Worm (Caenorhabditis elegans): ENCODE data around the gene asp-2.

The asp-2 gene

ce11 chrV:9217158-9217557 lies 14.3 kb downstream of the asp-2 start, which contains the start of gene pacs-1:
Gene pacs-1, minus strand, starts transcription at chrV:9217258.
- no peak for TF ChIP-seq npax-4 (tag; optimal IDR thresholded peaks at IDR 0.05)
- TF ChIP-seq pros-1 (tag; optimal IDR thresholded peaks at IDR 0.05): no peak
- no peak for TF ChIP-seq sdc-2 (tag; optimal IDR thresholded peaks at IDR 0.05)
- no peak for TF ChIP-seq ceh-24 (tag; optimal IDR thresholded peaks at IDR 0.05)
- TF ChIP-seq nhr-232 (tag; optimal IDR thresholded peaks at IDR 0.05): no peak
- TF ChIP-seq syd-9 (tag; optimal IDR thresholded peaks at IDR 0.05): no peak
- TF ChIP-seq madf-2 (tag; optimal IDR thresholded peaks at IDR 0.05): no peak
- TF ChIP-seq pha-4 (tag; optimal IDR thresholded peaks at IDR 0.05): no peak
- no peak for TF ChIP-seq pat-9 (tag; optimal IDR thresholded peaks at IDR 0.05)
- TF ChIP-seq hlh-8 (tag; optimal IDR thresholded peaks at IDR 0.05): no peak
- TF ChIP-seq fax-1 (tag; optimal IDR thresholded peaks at IDR 0.05): no peak
- TF ChIP-seq unc-42 (tag; optimal IDR thresholded peaks at IDR 0.05): no peak
- no peak for TF ChIP-seq K09A11.1 (tag; optimal IDR thresholded peaks at IDR 0.05; ENCODE audit: insufficient read depth)

DNA sequence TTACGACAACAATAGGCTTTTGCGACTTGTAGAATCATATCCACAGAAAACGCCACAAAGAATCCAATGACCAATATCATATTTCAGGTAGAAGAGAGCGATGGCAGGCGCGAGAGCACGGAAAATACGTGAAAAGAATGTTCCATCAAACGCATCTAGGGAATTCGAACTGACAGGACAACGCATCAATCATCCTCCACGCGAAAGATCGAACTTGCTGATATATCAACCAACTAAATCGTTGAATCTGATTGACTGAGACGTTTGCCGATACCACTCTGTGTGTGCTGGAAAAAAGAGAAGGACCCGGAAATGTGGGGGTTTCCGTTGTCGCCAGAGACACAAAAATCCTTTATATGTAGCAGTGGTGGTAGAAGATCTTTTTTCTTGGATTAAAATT lies 15.3 kb downstream of the asp-2 start:
- TF ChIP-seq npax-4 (tag; optimal IDR thresholded peaks at IDR 0.05) (no peak), ets-4 (tag; optimal IDR thresholded peaks at IDR 0.05) (no peak), unc-55 (GFP tag; optimal IDR thresholded peaks at IDR 0.05) (peak; percentile 39)

DNA sequence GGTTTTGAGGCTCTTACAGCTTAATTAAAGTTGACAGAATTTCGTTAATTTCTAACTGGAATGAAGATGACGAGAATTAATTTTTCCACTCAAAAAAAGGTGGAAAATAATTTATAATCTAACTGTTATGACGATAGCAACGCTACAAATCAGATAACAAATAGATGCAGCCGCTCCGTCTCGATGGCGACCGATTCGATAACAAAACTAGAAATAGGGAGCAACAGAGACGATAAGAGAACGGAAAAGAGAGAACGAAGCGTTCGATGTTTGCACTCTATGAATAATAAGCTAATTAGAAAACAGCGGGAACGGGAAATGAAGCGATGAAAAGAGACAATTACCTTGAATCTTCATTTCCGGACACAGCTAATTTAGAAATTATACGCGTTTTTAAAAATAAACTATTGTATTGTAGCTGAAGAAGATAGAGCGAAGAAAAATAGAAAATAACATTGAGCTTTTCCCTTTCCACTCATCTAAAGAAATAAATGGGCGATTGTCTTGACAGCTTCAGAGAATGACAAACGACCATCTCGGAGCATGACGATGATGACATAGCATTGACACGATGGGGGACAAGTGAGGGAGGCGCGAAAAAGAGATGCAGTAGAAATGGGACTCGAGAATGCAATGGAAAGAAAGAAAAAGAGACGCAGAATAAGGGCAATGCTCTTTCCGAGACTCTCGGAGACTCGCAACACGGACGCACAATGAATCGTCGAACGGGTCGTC lies 15.9 kb downstream of the asp-2 start:
- TF ChIP-seq elt-2 (tag; optimal IDR thresholded peaks at IDR 0.05): peak; percentile 57
- TF ChIP-seq odd-2 (tag; optimal IDR thresholded peaks at IDR 0.05): no peak
- no peak for TF ChIP-seq lin-11 (tag; optimal IDR thresholded peaks at IDR 0.05)
- no peak for TF ChIP-seq pqm-1 (tag; optimal IDR thresholded peaks at IDR 0.05)
- TF ChIP-seq hlh-6 (tag; optimal IDR thresholded peaks at IDR 0.05): no peak
- TF ChIP-seq sox-4 (tag; optimal IDR thresholded peaks at IDR 0.05): no peak
- TF ChIP-seq hlh-8 (tag; optimal IDR thresholded peaks at IDR 0.05): no peak
- no peak for TF ChIP-seq elt-4 (tag; optimal IDR thresholded peaks at IDR 0.05)
- no peak for TF ChIP-seq hlh-15 (tag; optimal IDR thresholded peaks at IDR 0.05)
- no peak for TF ChIP-seq ztf-16 (tag; optimal IDR thresholded peaks at IDR 0.05)
- no peak for TF ChIP-seq K09A11.1 (tag; optimal IDR thresholded peaks at IDR 0.05; ENCODE audit: insufficient read depth)
- peak; percentile 31 for TF ChIP-seq nfya-1 (tag; optimal IDR thresholded peaks at IDR 0.05)
- TF ChIP-seq fkh-6 (tag; optimal IDR thresholded peaks at IDR 0.05): no peak
- TF ChIP-seq C38D4.7 (GFP tag; optimal IDR thresholded peaks at IDR 0.05): no peak
- peak; percentile 46 for TF ChIP-seq ceh-31 (tag; optimal IDR thresholded peaks at IDR 0.05)
- TF ChIP-seq nhr-11 (tag; optimal IDR thresholded peaks at IDR 0.05): no peak
- TF ChIP-seq hlh-13 (GFP tag; optimal IDR thresholded peaks at IDR 0.05): no peak
- TF ChIP-seq hlh-30 (tag; optimal IDR thresholded peaks at IDR 0.05; ENCODE audit: insufficient read depth): no peak
- TF ChIP-seq Y22D7AL.16 (tag; optimal IDR thresholded peaks at IDR 0.05): no peak
- no peak for TF ChIP-seq madf-2 (tag; optimal IDR thresholded peaks at IDR 0.05)
- no peak for TF ChIP-seq dve-1 (tag; optimal IDR thresholded peaks at IDR 0.05)
- no peak for TF ChIP-seq lim-6 (tag; optimal IDR thresholded peaks at IDR 0.05)
- TF ChIP-seq ets-4 (tag; optimal IDR thresholded peaks at IDR 0.05): no peak
- no peak for TF ChIP-seq ceh-34 (tag; optimal IDR thresholded peaks at IDR 0.05)
- peak; percentile 19 for TF ChIP-seq ceh-18 (tag; optimal IDR thresholded peaks at IDR 0.05)
- no peak for TF ChIP-seq pros-1 (tag; optimal IDR thresholded peaks at IDR 0.05)
- TF ChIP-seq ceh-14 (tag; optimal IDR thresholded peaks at IDR 0.05): peak; percentile 23
- no peak for TF ChIP-seq sdc-2 (tag; optimal IDR thresholded peaks at IDR 0.05)
- peak; percentile 35 for TF ChIP-seq tbx-2 (tag; optimal IDR thresholded peaks at IDR 0.05)
- TF ChIP-seq pha-2 (tag; optimal IDR thresholded peaks at IDR 0.05): no peak
- no peak for TF ChIP-seq F13H6.1 (tag; optimal IDR thresholded peaks at IDR 0.05)
- TF ChIP-seq unc-3 (GFP tag; conservative IDR thresholded peaks at IDR 0.05): no peak
- no peak for TF ChIP-seq unc-3 (tag; optimal IDR thresholded peaks at IDR 0.05)
- TF ChIP-seq syd-9 (tag; optimal IDR thresholded peaks at IDR 0.05): peak; percentile 45
- no peak for TF ChIP-seq pat-9 (tag; optimal IDR thresholded peaks at IDR 0.05)
- TF ChIP-seq che-1 (tag; optimal IDR thresholded peaks at IDR 0.05): no peak
- TF ChIP-seq gmeb-2 (tag; optimal IDR thresholded peaks at IDR 0.05): no peak
- TF ChIP-seq C08G9.2 (tag; optimal IDR thresholded peaks at IDR 0.05): no peak
- no peak for TF ChIP-seq ref-2 (tag; optimal IDR thresholded peaks at IDR 0.05)
- TF ChIP-seq ama-1 (optimal IDR thresholded peaks at IDR 0.05): no peak
- TF ChIP-seq unc-86 (tag; optimal IDR thresholded peaks at IDR 0.05): no peak

Data from whole organism, late embryonic.